Worm (Caenorhabditis elegans) whole organism, mixed stage, embryonic: ENCODE results near the gene M05D6.9.

Source experiments
- ces-1 ChIP-seq: fragments of 150-350 bp; optimal IDR thresholded peaks from 2 replicates; lab custom pipeline; 2014; ENCODE audit warnings: missing biosample characterization, missing genetic modification reagents, missing genetic modification characterization
- mep-1 ChIP-seq: fragments of 150-350 bp; optimal IDR thresholded peaks from 2 replicates; lab custom pipeline; 2017; ENCODE audit warnings: missing biosample characterization, missing genetic modification reagents, missing genetic modification characterization, inconsistent platforms
- mls-2 ChIP-seq: sonication (generic microtip); optimal IDR thresholded peaks from 2 replicates; lab custom pipeline; 2016; ENCODE audit warnings: mild to moderate bottlenecking, missing genetic modification characterization, moderate library complexity, missing compliant biosample characterization
- nhr-28 ChIP-seq: fragments of 150-350 bp; optimal IDR thresholded peaks from 2 replicates; lab custom pipeline; 2014; ENCODE audit warnings: missing biosample characterization, missing genetic modification characterization
- snpc-4 ChIP-seq: fragments of 150-350 bp; optimal IDR thresholded peaks from 2 replicates; lab custom pipeline; 2014; ENCODE audit warnings: missing biosample characterization, missing genetic modification characterization
- tbx-8 ChIP-seq: fragments of 200-800 bp; sonication (Bioruptor generic); optimal IDR thresholded peaks from 2 replicates; lab custom pipeline; 2018; ENCODE audit warnings: mild to moderate bottlenecking, missing genetic modification characterization, moderate library complexity, missing compliant biosample characterization
- ztf-11 ChIP-seq: fragments of 150-350 bp; optimal IDR thresholded peaks from 2 replicates; lab custom pipeline; 2014; ENCODE audit warnings: missing biosample characterization, missing genetic modification characterization

- TF ChIP-seq snpc-4 (tag; lab: Kevin White, UChicago): no peak
- TF ChIP-seq ces-1 (GFP tag; lab: Kevin White, UChicago): no peak
- no peak for TF ChIP-seq nhr-28 (tag; lab: Kevin White, UChicago)
- TF ChIP-seq mls-2 (tag; lab: Kevin White, UChicago): no peak
- no peak for TF ChIP-seq tbx-8 (GFP tag; lab: Kevin White, UChicago)
- TF ChIP-seq mep-1 (tag; lab: Kevin White, UChicago): no peak
- TF ChIP-seq ztf-11 (tag; lab: Kevin White, UChicago): no peak
These were observed 22.9 kb upstream of the M05D6.9 start, which contains the start of gene M05D6.8 for ce11 chrII:8471139-8471538.
